Fruit fly (Drosophila melanogaster) whole organism, pupa: ENCODE measurements around the gene REPTOR.

Experiments used
- CG10348 ChIP-seq: fragments of 200-800 bp; sonication (Bioruptor generic); IDR thresholded peaks from 2 replicates; pipeline ENCODE4 v1.3.6; 2022; ENCODE audit warnings: missing biosample characterization, missing genetic modification characterization
- CG12605 ChIP-seq: fragments of 200-800 bp; sonication (Bioruptor generic); IDR thresholded peaks from 2 replicates; pipeline ENCODE4 v1.3.6; 2022; ENCODE audit warnings: missing biosample characterization, missing genetic modification characterization
- CG13204 ChIP-seq: fragments of 200-800 bp; sonication (Bioruptor generic); optimal IDR thresholded peaks from 2 replicates; lab custom pipeline; 2018; ENCODE audit warnings: missing biosample characterization, mild to moderate bottlenecking, missing genetic modification characterization, moderate library complexity
- CG14655 ChIP-seq: fragments of 200-800 bp; sonication (Bioruptor generic); optimal IDR thresholded peaks from 3 replicates; lab custom pipeline; 2017; ENCODE audit warnings: mild to moderate bottlenecking, missing biosample characterization, missing genetic modification reagents, missing genetic modification characterization
- CG15710 ChIP-seq: fragments of 200-800 bp; sonication (Bioruptor generic); optimal IDR thresholded peaks from 2 replicates; lab custom pipeline; 2018; ENCODE audit warnings: missing biosample characterization, mild to moderate bottlenecking, missing genetic modification characterization, moderate library complexity
- CG17806 ChIP-seq: fragments of 200-800 bp; sonication (Bioruptor generic); optimal IDR thresholded peaks from 2 replicates; lab custom pipeline; 2018; ENCODE audit warnings: missing biosample characterization, mild to moderate bottlenecking, missing genetic modification characterization, moderate library complexity
- CG32121 ChIP-seq: fragments of 200-800 bp; sonication (Bioruptor generic); IDR thresholded peaks from 2 replicates; pipeline ENCODE4 v1.3.6; 2022; ENCODE audit warnings: missing biosample characterization, missing genetic modification characterization
- CG34367 ChIP-seq: fragments of 200-800 bp; sonication (Bioruptor generic); optimal IDR thresholded peaks from 2 replicates; lab custom pipeline; 2018; ENCODE audit warnings: missing biosample characterization, mild to moderate bottlenecking, missing genetic modification characterization
- CG4496 ChIP-seq: fragments of 200-800 bp; sonication (Bioruptor generic); IDR thresholded peaks from 3 replicates; pipeline ENCODE4 v1.3.6; 2022; ENCODE audit warnings: missing biosample characterization, missing genetic modification characterization
- CG8159 ChIP-seq: fragments of 200-800 bp; sonication (Bioruptor generic); optimal IDR thresholded peaks from 3 replicates; lab custom pipeline; 2018; ENCODE audit warnings: missing biosample characterization, mild to moderate bottlenecking, missing genetic modification characterization, moderate library complexity
- CG8301 ChIP-seq: fragments of 200-800 bp; sonication (Bioruptor generic); optimal IDR thresholded peaks from 2 replicates; lab custom pipeline; 2018; ENCODE audit warnings: missing biosample characterization, mild to moderate bottlenecking, missing genetic modification characterization
- CG9948 ChIP-seq: fragments of 200-800 bp; sonication (Bioruptor generic); optimal IDR thresholded peaks from 2 replicates; lab custom pipeline; 2018; ENCODE audit warnings: missing biosample characterization, mild to moderate bottlenecking, missing genetic modification characterization, moderate library complexity
- D1 ChIP-seq: fragments of 200-800 bp; sonication (Bioruptor generic); optimal IDR thresholded peaks from 2 replicates; lab custom pipeline; 2018; ENCODE audit warnings: missing biosample characterization, mild to moderate bottlenecking, missing genetic modification characterization, moderate library complexity
- EcR ChIP-seq: fragments of 200-800 bp; sonication (Bioruptor generic); optimal IDR thresholded peaks from 3 replicates; lab custom pipeline; 2019; ENCODE audit warnings: missing biosample characterization, missing genetic modification characterization, mild to moderate bottlenecking, moderate library complexity, missing genetic modification reagents
- Ets98B ChIP-seq: fragments of 200-800 bp; sonication (Bioruptor generic); IDR thresholded peaks from 2 replicates; pipeline ENCODE4 v1.3.6; 2022; ENCODE audit warnings: missing biosample characterization, missing genetic modification characterization
- Pif1A ChIP-seq: fragments of 200-800 bp; sonication (Bioruptor generic); optimal IDR thresholded peaks from 3 replicates; lab custom pipeline; 2016; ENCODE audit warnings: missing biosample characterization, missing genetic modification characterization
- Pif1B ChIP-seq: fragments of 200-800 bp; sonication (Bioruptor generic); optimal IDR thresholded peaks from 3 replicates; lab custom pipeline; 2016; ENCODE audit warnings: missing biosample characterization, missing genetic modification characterization
- Snoo ChIP-seq: fragments of 200-800 bp; sonication (Bioruptor generic); optimal IDR thresholded peaks from 3 replicates; lab custom pipeline; 2017; ENCODE audit warnings: missing biosample characterization, mild to moderate bottlenecking, missing genetic modification characterization, inconsistent platforms
- fd96Ca ChIP-seq: fragments of 200-800 bp; sonication (Bioruptor generic); IDR thresholded peaks from 3 replicates; pipeline ENCODE4 v1.3.6; 2022; ENCODE audit warnings: missing biosample characterization, missing genetic modification characterization
- gl ChIP-seq: fragments of 200-800 bp; sonication (Bioruptor generic); optimal IDR thresholded peaks from 2 replicates; lab custom pipeline; 2018; ENCODE audit warnings: missing biosample characterization, mild to moderate bottlenecking, missing genetic modification characterization
- rn ChIP-seq: fragments of 200-800 bp; sonication (Bioruptor generic); IDR thresholded peaks from 2 replicates; pipeline ENCODE4 v1.3.6; 2022; ENCODE audit warnings: missing biosample characterization, missing genetic modification characterization

Gene REPTOR

DNA sequence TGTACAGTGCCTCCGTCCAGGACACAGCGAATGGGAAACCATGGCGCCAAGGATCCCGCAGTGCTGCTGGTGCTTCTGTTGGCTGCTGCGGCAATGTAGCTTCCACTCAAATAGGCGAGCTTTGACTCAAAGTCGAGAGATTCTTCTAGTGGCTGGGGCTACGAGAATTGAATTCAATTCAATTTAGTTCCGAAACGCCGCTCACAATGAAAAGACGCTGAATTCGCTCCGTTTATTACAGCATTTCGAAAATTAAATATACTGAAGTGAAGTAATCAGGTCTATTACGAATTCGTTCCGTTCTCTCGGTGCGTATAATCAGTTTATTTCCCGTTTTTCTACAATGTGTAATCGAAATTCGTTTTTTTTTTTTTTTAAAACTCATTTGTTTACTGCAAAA lies 33.8 kb downstream of the REPTOR start:
- TF ChIP-seq CG32121 (GFP tag; lab: Robert Waterston, UW) (peak; percentile 43; the same call in 1 of the 2 replicates), Ets98B (GFP tag; lab: Robert Waterston, UW) (peak; percentile 6; the same call in 1 of the 2 replicates), CG13204 (GFP tag; lab: Kevin White, UChicago) (no peak)

DNA sequence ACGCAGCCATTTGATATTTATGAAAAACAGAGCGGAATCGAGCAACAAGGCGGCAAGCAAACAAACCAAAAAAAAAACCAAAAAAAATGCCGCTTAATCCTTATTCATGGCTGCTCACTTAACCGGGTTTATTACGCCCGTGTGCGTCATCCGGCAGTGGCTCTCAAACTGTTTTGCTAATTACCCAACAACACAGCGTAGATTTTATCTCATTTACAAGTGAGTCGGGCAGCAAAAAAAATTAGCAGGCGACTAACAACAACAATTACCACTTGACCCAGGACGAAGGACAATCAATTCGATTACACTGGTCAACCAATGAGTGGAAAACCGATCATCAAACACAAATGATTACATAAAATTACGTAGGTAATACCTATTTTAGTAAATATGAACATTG lies 34.4 kb downstream of the REPTOR start:
- TF ChIP-seq CG17806 (tag; lab: Kevin White, UChicago) (no peak), CG10348 (GFP tag; lab: Robert Waterston, UW) (no peak), CG13204 (GFP tag; lab: Kevin White, UChicago) (no peak), CG4496 (GFP tag; lab: Robert Waterston, UW) (no peak), CG34367 (no peak), Ets98B (GFP tag; lab: Robert Waterston, UW) (no peak), CG8301 (tag; lab: Kevin White, UChicago) (no peak), gl (tag; lab: Kevin White, UChicago) (no peak), CG32121 (GFP tag; lab: Robert Waterston, UW) (no peak), D1 (tag; lab: Kevin White, UChicago) (no peak), CG15710 (tag; lab: Kevin White, UChicago) (no peak), CG9948 (tag; lab: Kevin White, UChicago) (no peak)

DNA sequence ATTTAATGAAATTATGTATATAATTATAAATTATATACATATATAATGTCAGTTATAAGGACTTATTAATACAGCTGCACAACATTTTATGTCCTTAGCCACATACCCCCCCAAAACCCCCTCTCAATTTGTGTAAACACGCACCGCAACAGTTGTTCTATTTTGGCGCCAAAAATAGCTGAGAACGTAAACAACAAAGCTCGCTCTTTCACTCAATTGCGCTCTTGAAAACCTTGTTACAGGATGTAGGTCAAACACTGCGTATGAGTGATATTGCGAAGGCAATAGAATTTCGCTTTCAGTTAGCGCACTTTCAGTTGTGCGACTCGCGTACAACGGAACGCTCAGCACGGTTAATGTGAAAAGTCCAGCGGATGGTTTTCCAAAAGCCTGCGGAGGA lies 38.3 kb downstream of the REPTOR start, which contains the start of gene Esyt2:
TSS of gene Esyt2 (plus strand) at position 332 of the 400 bp plus-strand sequence.
- TF ChIP-seq CG14655 (GFP tag; lab: Kevin White, UChicago) (no peak), CG10348 (GFP tag; lab: Robert Waterston, UW) (no peak), D1 (tag; lab: Kevin White, UChicago) (no peak), CG17806 (tag; lab: Kevin White, UChicago) (no peak), EcR (no peak), CG12605 (peak; percentile 63), CG32121 (GFP tag; lab: Robert Waterston, UW) (peak; percentile 78), Ets98B (GFP tag; lab: Robert Waterston, UW) (peak; percentile 61; the same call in 1 of the 2 replicates), CG4496 (GFP tag; lab: Robert Waterston, UW) (peak; percentile 80), fd96Ca (GFP tag; lab: Robert Waterston, UW) (peak; percentile 53; the same call in 2 of the 3 replicates), gl (tag; lab: Kevin White, UChicago) (no peak), rn (no peak)
- TF ChIP-seq, all 21 proteins: peak for 5

DNA sequence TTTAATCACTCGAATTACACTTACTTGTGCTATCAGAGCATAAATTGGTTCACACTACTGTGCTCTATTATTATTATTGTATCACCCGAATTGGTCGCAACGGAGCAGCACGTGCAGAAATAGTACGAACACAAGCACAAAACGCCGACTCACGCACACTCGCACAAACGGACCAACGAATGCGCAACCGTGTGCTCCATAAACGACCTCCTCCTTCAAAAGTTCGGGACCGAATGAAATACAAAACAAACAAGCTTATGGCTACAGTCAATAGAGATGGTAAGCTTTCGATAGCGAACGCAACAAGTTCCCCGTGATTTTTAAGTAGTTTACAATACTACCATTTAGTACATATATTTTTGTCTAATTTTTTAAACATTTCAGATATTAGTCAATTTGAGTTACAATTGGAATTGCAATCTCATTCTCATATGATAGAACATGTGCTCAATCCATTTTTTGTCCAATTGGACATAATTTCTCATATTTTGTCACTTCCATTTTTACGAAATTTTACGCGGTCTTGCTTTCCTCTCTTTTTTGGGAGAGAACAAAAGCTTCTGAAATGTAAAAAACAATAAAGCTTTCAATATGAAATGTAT lies 38.9 kb downstream of the REPTOR start, which contains the start of gene Cftr:
TSS of gene Cftr (minus strand) at position 239 of the 602 bp plus-strand sequence.
- TF ChIP-seq CG14655 (GFP tag; lab: Kevin White, UChicago), result peak; percentile 3
- peak; percentile 3 for TF ChIP-seq CG15710 (tag; lab: Kevin White, UChicago)
- peak; percentile 9 for TF ChIP-seq Snoo
- peak; percentile 39 for TF ChIP-seq gl (tag; lab: Kevin White, UChicago)
- peak; percentile 6 for TF ChIP-seq EcR
- no peak for TF ChIP-seq D1 (tag; lab: Kevin White, UChicago)
- TF ChIP-seq CG10348 (GFP tag; lab: Robert Waterston, UW), result no peak
- no peak for TF ChIP-seq rn
- peak; percentile 6 for TF ChIP-seq CG17806 (tag; lab: Kevin White, UChicago)
- TF ChIP-seq CG8159 (tag; lab: Kevin White, UChicago), result peak; percentile 12
- TF ChIP-seq CG12605, result peak; percentile 71
- TF ChIP-seq CG8301 (tag; lab: Kevin White, UChicago), result no peak
- TF ChIP-seq fd96Ca (GFP tag; lab: Robert Waterston, UW), result peak; percentile 70; the same call in 2 of the 3 replicates
- no peak for TF ChIP-seq CG9948 (tag; lab: Kevin White, UChicago)
- TF ChIP-seq CG4496 (GFP tag; lab: Robert Waterston, UW), result peak; percentile 73
- peak; percentile 20 for TF ChIP-seq CG34367
- TF ChIP-seq CG32121 (GFP tag; lab: Robert Waterston, UW), result peak; percentile 64
- peak; percentile 51 for TF ChIP-seq Pif1B (GFP tag; lab: Kevin White, UChicago)
- peak; percentile 74 for TF ChIP-seq Ets98B (GFP tag; lab: Robert Waterston, UW)
- no peak for TF ChIP-seq CG13204 (GFP tag; lab: Kevin White, UChicago)
- TF ChIP-seq Pif1A (GFP tag; lab: Kevin White, UChicago), result peak; percentile 52

DNA sequence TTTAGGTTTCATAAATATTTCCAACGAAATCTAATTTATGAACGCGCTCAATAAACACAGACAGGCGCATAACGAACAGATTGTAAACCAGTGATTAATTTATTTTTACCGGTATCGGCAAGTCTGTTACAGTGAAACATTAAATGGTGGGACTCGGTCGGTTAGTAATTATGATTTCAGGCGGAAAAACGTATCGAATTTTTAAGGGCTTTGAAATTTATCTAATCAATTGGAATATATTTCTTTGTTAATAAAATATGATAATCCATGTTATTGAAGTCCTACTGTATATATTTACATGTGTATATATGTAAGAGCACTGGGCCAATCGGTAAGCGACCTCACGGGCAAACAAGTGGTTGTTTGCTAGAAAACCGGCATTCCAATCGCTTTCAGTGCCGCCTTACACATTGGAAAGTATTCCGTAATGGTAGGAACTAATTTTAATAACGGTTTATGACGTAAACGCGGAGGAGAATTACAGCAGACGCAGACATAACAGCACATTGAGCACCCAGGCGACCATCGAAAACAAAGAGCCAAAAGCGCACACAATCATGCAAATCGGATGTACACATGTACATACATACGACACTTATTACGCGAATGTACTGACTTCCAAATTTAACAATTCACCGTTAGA lies 39.5 kb downstream of the REPTOR start:
- peak; percentile 92 for TF ChIP-seq Pif1A (GFP tag; lab: Kevin White, UChicago)
- TF ChIP-seq CG8301 (tag; lab: Kevin White, UChicago), result no peak
- peak; percentile 70; the same call in 1 of the 2 replicates for TF ChIP-seq CG10348 (GFP tag; lab: Robert Waterston, UW)
- peak; percentile 37 for TF ChIP-seq EcR
- TF ChIP-seq Ets98B (GFP tag; lab: Robert Waterston, UW), result peak; percentile 97
- TF ChIP-seq fd96Ca (GFP tag; lab: Robert Waterston, UW), result peak; percentile 88
- no peak for TF ChIP-seq CG14655 (GFP tag; lab: Kevin White, UChicago)
- TF ChIP-seq D1 (tag; lab: Kevin White, UChicago), result no peak
- peak; percentile 73 for TF ChIP-seq CG8159 (tag; lab: Kevin White, UChicago)
- TF ChIP-seq CG13204 (GFP tag; lab: Kevin White, UChicago), result no peak
- TF ChIP-seq CG15710 (tag; lab: Kevin White, UChicago), result peak; percentile 90
- peak; percentile 89 for TF ChIP-seq Pif1B (GFP tag; lab: Kevin White, UChicago)
- TF ChIP-seq CG12605, result peak; percentile 93
- TF ChIP-seq CG9948 (tag; lab: Kevin White, UChicago), result peak; percentile 68
- peak; percentile 52 for TF ChIP-seq gl (tag; lab: Kevin White, UChicago)
- TF ChIP-seq Snoo, result peak; percentile 92
- peak; percentile 96 for TF ChIP-seq CG4496 (GFP tag; lab: Robert Waterston, UW)
- TF ChIP-seq rn, result peak; percentile 84
- peak; percentile 64 for TF ChIP-seq CG17806 (tag; lab: Kevin White, UChicago)
- peak; percentile 96 for TF ChIP-seq CG32121 (GFP tag; lab: Robert Waterston, UW)
- peak; percentile 87 for TF ChIP-seq CG34367
